Fruit fly (Drosophila melanogaster) whole organism, embryonic: ENCODE measurements around the gene DNaseII.

Experiments
- CG10209 ChIP-seq: fragments of 200-800 bp; sonication (Bioruptor generic); optimal IDR thresholded peaks from 3 replicates; lab custom pipeline; 2017; ENCODE audit warnings: missing biosample characterization, mild to moderate bottlenecking, missing genetic modification characterization, missing genetic modification reagents
- dan ChIP-seq: fragments of 200-800 bp; sonication (Bioruptor generic); IDR thresholded peaks from 2 replicates; pipeline ENCODE4 v1.3.6; 2022; ENCODE audit warnings: missing biosample characterization, missing genetic modification characterization

DNA sequence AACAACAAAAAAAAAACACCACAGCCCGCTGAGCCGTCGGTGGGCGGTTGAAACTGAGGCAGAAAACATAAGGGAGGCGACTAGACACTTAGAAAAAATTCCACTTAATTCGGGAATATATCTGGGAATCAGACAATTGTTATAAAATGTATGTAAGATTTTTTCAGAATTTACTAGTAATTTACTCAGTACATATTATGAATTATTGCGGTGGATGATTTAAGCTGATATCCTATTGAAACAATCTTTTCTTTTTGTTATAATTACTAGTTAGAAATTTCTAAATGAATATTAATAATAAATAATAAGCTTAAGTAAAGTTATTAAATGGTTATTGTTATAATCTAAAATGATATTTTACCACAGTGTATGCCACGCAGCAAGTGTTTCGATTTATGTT is 8.1 kb downstream of the DNaseII start:
- TF ChIP-seq dan (GFP tag; lab: Robert Waterston, UW) (no peak), CG10209 (GFP tag; lab: Kevin White, UChicago) (no peak)
